Fruit fly (Drosophila melanogaster) whole organism, embryonic: Measurements from ENCODE around the gene CG5235.

Source experiments
- B-H2 ChIP-seq: fragments of 200-800 bp; sonication (Bioruptor generic); optimal IDR thresholded peaks from 2 replicates; lab custom pipeline; 2018; ENCODE audit warnings: missing biosample characterization, mild to moderate bottlenecking, missing genetic modification characterization
- Bteb2 ChIP-seq: fragments of 200-800 bp; sonication (Bioruptor generic); optimal IDR thresholded peaks from 2 replicates; lab custom pipeline; 2016; ENCODE audit warnings: missing biosample characterization, missing genetic modification characterization
- CG10274 ChIP-seq: fragments of 200-800 bp; sonication (Bioruptor generic); optimal IDR thresholded peaks from 3 replicates; lab custom pipeline; 2017; ENCODE audit warnings: missing biosample characterization, mild to moderate bottlenecking, missing genetic modification characterization
- CG11093 ChIP-seq: fragments of 200-800 bp; sonication (Bioruptor generic); IDR thresholded peaks from 3 replicates; pipeline ENCODE4 v1.3.6; 2022; ENCODE audit warnings: missing biosample characterization, missing genetic modification characterization
- CG12071 ChIP-seq: fragments of 200-800 bp; sonication (Bioruptor generic); optimal IDR thresholded peaks from 3 replicates; lab custom pipeline; 2018; ENCODE audit warnings: missing biosample characterization, mild to moderate bottlenecking, missing genetic modification characterization
- CG12236 ChIP-seq: fragments of 200-800 bp; sonication (Bioruptor generic); optimal IDR thresholded peaks from 2 replicates; lab custom pipeline; 2016; ENCODE audit warnings: missing biosample characterization, missing genetic modification characterization
- CG12391 ChIP-seq: fragments of 200-800 bp; sonication (Bioruptor generic); optimal IDR thresholded peaks from 3 replicates; lab custom pipeline; 2018; ENCODE audit warnings: missing biosample characterization, mild to moderate bottlenecking, missing genetic modification characterization, moderate library complexity
- CG13624 ChIP-seq: fragments of 200-800 bp; sonication (Bioruptor generic); optimal IDR thresholded peaks from 2 replicates; lab custom pipeline; 2016; ENCODE audit warnings: missing biosample characterization, missing genetic modification characterization
- CG14050 ChIP-seq: fragments of 200-800 bp; sonication (Bioruptor generic); IDR thresholded peaks from 3 replicates; pipeline ENCODE4 v1.3.6; 2022; ENCODE audit warnings: missing biosample characterization, missing genetic modification characterization
- CG15514 ChIP-seq: fragments of 200-800 bp; sonication (Bioruptor generic); optimal IDR thresholded peaks from 3 replicates; lab custom pipeline; 2017; ENCODE audit warnings: missing biosample characterization, missing genetic modification characterization, mild to moderate bottlenecking, moderate library complexity, missing genetic modification reagents
- CG16815 ChIP-seq: fragments of 200-800 bp; sonication (Bioruptor generic); optimal IDR thresholded peaks from 3 replicates; lab custom pipeline; 2017; ENCODE audit warnings: missing biosample characterization, mild to moderate bottlenecking, missing genetic modification characterization
- CG31388 ChIP-seq: fragments of 200-800 bp; sonication (Bioruptor generic); optimal IDR thresholded peaks from 2 replicates; lab custom pipeline; 2016; ENCODE audit warnings: missing biosample characterization, missing genetic modification characterization
- CG32532 ChIP-seq: fragments of 200-800 bp; sonication (Bioruptor generic); IDR thresholded peaks from 2 replicates; pipeline ENCODE4 v1.3.6; 2022; ENCODE audit warnings: missing biosample characterization, missing genetic modification characterization
- CG4328 ChIP-seq: fragments of 200-800 bp; sonication (Bioruptor generic); optimal IDR thresholded peaks from 3 replicates; lab custom pipeline; 2017; ENCODE audit warnings: missing biosample characterization, missing genetic modification reagents, missing genetic modification characterization
- CG4404 ChIP-seq: fragments of 200-800 bp; sonication (Bioruptor generic); IDR thresholded peaks from 2 replicates; pipeline ENCODE4 v1.3.6; 2022; ENCODE audit warnings: missing biosample characterization, missing genetic modification characterization
- CG4820 ChIP-seq: fragments of 200-800 bp; sonication (Bioruptor generic); optimal IDR thresholded peaks from 3 replicates; lab custom pipeline; 2016; ENCODE audit warnings: missing biosample characterization, missing genetic modification characterization
- CG7987 ChIP-seq: fragments of 200-800 bp; sonication (Bioruptor generic); optimal IDR thresholded peaks from 2 replicates; lab custom pipeline; 2018; ENCODE audit warnings: missing biosample characterization, mild to moderate bottlenecking, missing genetic modification characterization, moderate library complexity
- Deaf1 ChIP-seq: fragments of 200-800 bp; optimal IDR thresholded peaks from 3 replicates; lab custom pipeline; 2019; ENCODE audit warnings: missing biosample characterization, mild to moderate bottlenecking, missing genetic modification characterization, moderate library complexity
- Dip3 ChIP-seq: fragments of 200-800 bp; sonication (Bioruptor generic); optimal IDR thresholded peaks from 3 replicates; lab custom pipeline; 2016; ENCODE audit warnings: missing biosample characterization, missing genetic modification characterization
- Elba2 ChIP-seq: fragments of 200-800 bp; sonication (Bioruptor generic); optimal IDR thresholded peaks from 3 replicates; lab custom pipeline; 2016; ENCODE audit warnings: missing biosample characterization, missing genetic modification characterization
- GATAe ChIP-seq: fragments of 200-800 bp; sonication (Bioruptor generic); conservative IDR thresholded peaks from 2 replicates; pipeline ENCODE4 v1.3.6; 2022; ENCODE audit warnings: missing biosample characterization, missing genetic modification characterization
- Gug ChIP-seq: fragments of 200-800 bp; sonication (Bioruptor generic); IDR thresholded peaks from 4 replicates; pipeline ENCODE4 v1.3.6; 2022; ENCODE audit warnings: missing biosample characterization, missing genetic modification characterization
- Hey ChIP-seq: fragments of 200-800 bp; sonication (Bioruptor generic); optimal IDR thresholded peaks from 3 replicates; lab custom pipeline; 2018; ENCODE audit warnings: missing biosample characterization, mild to moderate bottlenecking, missing genetic modification characterization
- Jarid2 ChIP-seq: fragments of 200-800 bp; sonication (Bioruptor generic); optimal IDR thresholded peaks from 3 replicates; lab custom pipeline; 2017; ENCODE audit warnings: mild to moderate bottlenecking, missing biosample characterization, missing genetic modification reagents, missing genetic modification characterization
- Kr ChIP-seq: fragments of 200-800 bp; sonication (Bioruptor generic); optimal IDR thresholded peaks from 2 replicates; lab custom pipeline; 2017; ENCODE audit warnings: missing biosample characterization, mild to moderate bottlenecking, missing genetic modification characterization
- MBD-R2 ChIP-seq: fragments of 200-800 bp; sonication (Bioruptor generic); IDR thresholded peaks from 2 replicates; pipeline ENCODE4 v1.3.6; 2022; ENCODE audit warnings: missing biosample characterization, missing genetic modification characterization
- NC2α ChIP-seq: fragments of 200-800 bp; sonication (Bioruptor generic); optimal IDR thresholded peaks from 2 replicates; lab custom pipeline; 2016; ENCODE audit warnings: missing biosample characterization, missing genetic modification characterization
- Opbp ChIP-seq: fragments of 200-800 bp; sonication (Bioruptor generic); IDR thresholded peaks from 3 replicates; pipeline ENCODE4 v1.3.6; 2022; ENCODE audit warnings: missing biosample characterization, missing genetic modification characterization; ENCODE audit not compliant: partially characterized antibody
- Rfx ChIP-seq: fragments of 200-800 bp; sonication (Bioruptor generic); IDR thresholded peaks from 2 replicates; pipeline ENCODE4 v1.3.6; 2022; ENCODE audit warnings: missing biosample characterization, missing genetic modification characterization
- TFAM ChIP-seq: fragments of 200-800 bp; sonication (Bioruptor generic); optimal IDR thresholded peaks from 2 replicates; lab custom pipeline; 2017; ENCODE audit warnings: missing biosample characterization, missing genetic modification characterization, inconsistent platforms
- Xrp1 ChIP-seq: fragments of 200-800 bp; sonication (Bioruptor generic); IDR thresholded peaks from 2 replicates; pipeline ENCODE4 v1.3.6; 2022; ENCODE audit warnings: missing biosample characterization, missing genetic modification characterization
- ase ChIP-seq: fragments of 200-800 bp; sonication (Bioruptor generic); IDR thresholded peaks from 3 replicates; pipeline ENCODE4 v1.3.6; 2022; ENCODE audit warnings: missing biosample characterization, missing genetic modification characterization
- bbx ChIP-seq: fragments of 200-800 bp; sonication (Bioruptor generic); IDR thresholded peaks from 2 replicates; pipeline ENCODE4 v1.3.6; 2022; ENCODE audit warnings: missing biosample characterization, missing genetic modification characterization; ENCODE audit not compliant: partially characterized antibody
- bowl ChIP-seq: fragments of 200-800 bp; sonication (Bioruptor generic); IDR thresholded peaks from 2 replicates; pipeline ENCODE4 v1.3.6; 2022; ENCODE audit warnings: missing biosample characterization, missing genetic modification characterization
- br ChIP-seq: fragments of >200 bp; optimal IDR thresholded peaks from 2 replicates; lab custom pipeline; 2017
- cad ChIP-seq: fragments of >200 bp; optimal IDR thresholded peaks from 2 replicates; lab custom pipeline; 2017; ENCODE audit warnings: missing biosample characterization, missing genetic modification characterization
- cas ChIP-seq: fragments of 200-800 bp; sonication (Bioruptor generic); IDR thresholded peaks from 2 replicates; pipeline ENCODE4 v1.3.6; 2022; ENCODE audit warnings: missing biosample characterization, missing genetic modification characterization
- dmrt99B ChIP-seq: fragments of 200-800 bp; sonication (Bioruptor generic); optimal IDR thresholded peaks from 2 replicates; lab custom pipeline; 2018; ENCODE audit warnings: missing biosample characterization, mild to moderate bottlenecking, missing genetic modification characterization, moderate library complexity
- ems ChIP-seq: fragments of 200-800 bp; sonication (Bioruptor generic); optimal IDR thresholded peaks from 3 replicates; lab custom pipeline; 2016; ENCODE audit warnings: missing biosample characterization, missing genetic modification characterization
- ewg ChIP-seq: fragments of 200-800 bp; sonication (Bioruptor generic); optimal IDR thresholded peaks from 3 replicates; lab custom pipeline; 2017; ENCODE audit warnings: mild to moderate bottlenecking, missing biosample characterization, missing genetic modification reagents, missing genetic modification characterization
- gce ChIP-seq: fragments of 200-800 bp; sonication (Bioruptor generic); IDR thresholded peaks from 3 replicates; pipeline ENCODE4 v1.3.6; 2022; ENCODE audit warnings: missing biosample characterization, missing genetic modification characterization
- gt ChIP-seq: fragments of 200-800 bp; sonication (Bioruptor generic); IDR thresholded peaks from 2 replicates; pipeline ENCODE4 v1.3.6; 2022; ENCODE audit warnings: missing biosample characterization, missing genetic modification characterization
- h ChIP-seq: fragments of >200 bp; optimal IDR thresholded peaks from 2 replicates; lab custom pipeline; 2017
- ind ChIP-seq: fragments of 200-800 bp; sonication (Bioruptor generic); optimal IDR thresholded peaks from 3 replicates; lab custom pipeline; 2016; ENCODE audit warnings: missing biosample characterization, missing genetic modification characterization
- mam ChIP-seq: fragments of 200-800 bp; sonication (Bioruptor generic); optimal IDR thresholded peaks from 3 replicates; lab custom pipeline; 2016; ENCODE audit warnings: missing biosample characterization, missing genetic modification characterization
- oc ChIP-seq: fragments of 200-800 bp; sonication (Bioruptor generic); optimal IDR thresholded peaks from 2 replicates; lab custom pipeline; 2018; ENCODE audit warnings: missing biosample characterization, mild to moderate bottlenecking, missing genetic modification characterization, moderate library complexity
- p53 ChIP-seq: fragments of 200-800 bp; sonication (Bioruptor generic); optimal IDR thresholded peaks from 2 replicates; lab custom pipeline; 2016; ENCODE audit warnings: missing biosample characterization, missing genetic modification characterization
- peb ChIP-seq: fragments of 200-800 bp; sonication (Bioruptor generic); IDR thresholded peaks from 2 replicates; pipeline ENCODE4 v1.3.6; 2022; ENCODE audit warnings: missing biosample characterization, missing genetic modification characterization
- pzg ChIP-seq: fragments of 200-800 bp; sonication (Bioruptor generic); optimal IDR thresholded peaks from 3 replicates; lab custom pipeline; 2018; ENCODE audit warnings: missing biosample characterization, mild to moderate bottlenecking, missing genetic modification characterization, moderate library complexity
- scrt ChIP-seq: fragments of 200-800 bp; sonication (Bioruptor generic); optimal IDR thresholded peaks from 2 replicates; lab custom pipeline; 2018; ENCODE audit warnings: missing biosample characterization, mild to moderate bottlenecking, missing genetic modification characterization, moderate library complexity
- so ChIP-seq: fragments of 200-800 bp; sonication (Bioruptor generic); IDR thresholded peaks from 3 replicates; pipeline ENCODE4 v1.3.6; 2022; ENCODE audit warnings: missing biosample characterization, missing genetic modification characterization
- tgo ChIP-seq: fragments of 200-800 bp; sonication (Bioruptor generic); IDR thresholded peaks from 3 replicates; pipeline ENCODE4 v1.3.6; 2022; ENCODE audit warnings: missing biosample characterization, missing genetic modification characterization

The CG5235 gene

dm6 chr3L:16045831-16046336 lies 44.3 kb downstream of the CG5235 start (continued):
- TF ChIP-seq CG10274 (GFP tag; lab: Kevin White, UChicago) = peak; percentile 54
- TF ChIP-seq p53 = peak; percentile 73
- TF ChIP-seq CG7987 (GFP tag; lab: Kevin White, UChicago) = peak; percentile 72
- peak; percentile 93 for TF ChIP-seq gce (GFP tag; lab: Robert Waterston, UW)
- peak; percentile 89 for TF ChIP-seq CG13624 (GFP tag; lab: Kevin White, UChicago)
- peak; percentile 85; the same call in 1 of the 2 replicates for TF ChIP-seq bowl (GFP tag; lab: Robert Waterston, UW)
- peak; percentile 86 for TF ChIP-seq CG11093 (GFP tag; lab: Robert Waterston, UW)
- TF ChIP-seq CG12071 (GFP tag; lab: Kevin White, UChicago) = peak; percentile 91
- peak; percentile 92 for TF ChIP-seq tgo
- TF ChIP-seq Elba2 (GFP tag; lab: Kevin White, UChicago) = peak; percentile 38
- peak; percentile 93 for TF ChIP-seq Rfx
- peak; percentile 72 for TF ChIP-seq CG4404
- peak; percentile 89 for TF ChIP-seq ewg (GFP tag; lab: Kevin White, UChicago)
- peak; percentile 70 for TF ChIP-seq NC2α (GFP tag; lab: Kevin White, UChicago)
- TF ChIP-seq bbx (GFP tag; lab: Robert Waterston, UW) = 0 out of 2 replicates have a peak, but pooled peaks have one; percentile 25
- TF ChIP-seq ase (GFP tag; lab: Robert Waterston, UW) = peak; percentile 83
- TF ChIP-seq so = peak; percentile 92
- TF ChIP-seq ems (GFP tag; lab: Kevin White, UChicago) = peak; percentile 88
- peak; percentile 94 for TF ChIP-seq oc (tag; lab: Kevin White, UChicago)
- TF ChIP-seq MBD-R2 = peak; percentile 78
- peak; percentile 88 for TF ChIP-seq Dip3
- TF ChIP-seq cad (GFP tag; lab: Kevin White, UChicago) = no peak
- TF ChIP-seq h = no peak
- peak; percentile 69 for TF ChIP-seq cas (GFP tag; lab: Robert Waterston, UW)
- no peak for TF ChIP-seq br (lab: Kevin White, UChicago)
- no peak for TF ChIP-seq Opbp (GFP tag; lab: Robert Waterston, UW)
- peak; percentile 87 for TF ChIP-seq CG4820 (GFP tag; lab: Kevin White, UChicago)
- TF ChIP-seq GATAe (GFP tag; lab: Robert Waterston, UW) = peak; percentile 63; the same call in 1 of the 2 replicates
- peak; percentile 60; the same call in 3 of the 4 replicates for TF ChIP-seq Gug (GFP tag; lab: Robert Waterston, UW)
- TF ChIP-seq TFAM (GFP tag; lab: Kevin White, UChicago) = peak; percentile 77
- TF ChIP-seq peb = peak; percentile 81
- peak; percentile 97 for TF ChIP-seq CG12391 (tag; lab: Kevin White, UChicago)
- peak; percentile 94 for TF ChIP-seq B-H2 (GFP tag; lab: Kevin White, UChicago)
- peak; percentile 63 for TF ChIP-seq Hey (tag; lab: Kevin White, UChicago)
- peak; percentile 78 for TF ChIP-seq CG16815
- peak; percentile 89 for TF ChIP-seq ind (GFP tag; lab: Kevin White, UChicago)
- TF ChIP-seq dmrt99B (tag; lab: Kevin White, UChicago) = peak; percentile 94
- TF ChIP-seq Bteb2 = peak; percentile 89
- peak; percentile 96 for TF ChIP-seq CG32532
- TF ChIP-seq CG4328 (GFP tag; lab: Kevin White, UChicago) = peak; percentile 75
- peak; percentile 81 for TF ChIP-seq CG15514
- TF ChIP-seq pzg (GFP tag; lab: Kevin White, UChicago) = peak; percentile 18
- no peak for TF ChIP-seq Kr (GFP tag; lab: Kevin White, UChicago)
- peak; percentile 90 for TF ChIP-seq mam (GFP tag; lab: Kevin White, UChicago)
- peak; percentile 52 for TF ChIP-seq CG31388 (GFP tag; lab: Kevin White, UChicago)
- peak; percentile 89 for TF ChIP-seq CG14050 (GFP tag; lab: Robert Waterston, UW)
- TF ChIP-seq gt (GFP tag; lab: Robert Waterston, UW) = peak; percentile 53; the same call in 1 of the 2 replicates
- TF ChIP-seq Deaf1 (tag; lab: Kevin White, UChicago) = no peak
- peak; percentile 91 for TF ChIP-seq scrt (GFP tag; lab: Kevin White, UChicago)
- peak; percentile 41 for TF ChIP-seq Jarid2 (GFP tag; lab: Kevin White, UChicago)
- peak; percentile 96 for TF ChIP-seq Xrp1 (GFP tag; lab: Robert Waterston, UW)
- peak; percentile 86 for TF ChIP-seq CG12236
